Worm (Caenorhabditis elegans): ENCODE results near the gene lin-14.

- TF ChIP-seq fkh-10 (GFP tag; optimal IDR thresholded peaks at IDR 0.05) (no peak), mdl-1 (tag; optimal IDR thresholded peaks at IDR 0.05) (no peak), nhr-111 (GFP tag; optimal IDR thresholded peaks at IDR 0.05) (no peak), ces-1 (GFP tag; optimal IDR thresholded peaks at IDR 0.05) (no peak), zag-1 (tag; optimal IDR thresholded peaks at IDR 0.05) (no peak), ceh-82 (tag; optimal IDR thresholded peaks at IDR 0.05) (no peak), ztf-11 (tag; optimal IDR thresholded peaks at IDR 0.05) (no peak)
These were observed 58.3 kb downstream of the lin-14 start for ce11 chrX:11523704-11524103.

Measured in whole organism, L4 larva.